Worm (Caenorhabditis elegans) whole organism, L3 larva: ENCODE data around the gene trim-21.

Source experiments
- aly-2 ChIP-seq: fragments of 150-350 bp; optimal IDR thresholded peaks from 2 replicates; lab custom pipeline; 2014; ENCODE audit warnings: missing biosample characterization, missing genetic modification characterization
- ceh-28 ChIP-seq: fragments of 150-350 bp; optimal IDR thresholded peaks from 2 replicates; lab custom pipeline; 2014; ENCODE audit warnings: missing biosample characterization, missing genetic modification reagents, missing genetic modification characterization
- fkh-10 ChIP-seq: sonication (generic microtip); optimal IDR thresholded peaks from 2 replicates; lab custom pipeline; 2017; ENCODE audit warnings: missing biosample characterization, missing genetic modification reagents, missing genetic modification characterization
- fos-1 ChIP-seq: fragments of 150-350 bp; optimal IDR thresholded peaks from 2 replicates; lab custom pipeline; 2014; ENCODE audit warnings: missing biosample characterization, missing genetic modification characterization
- mdl-1 ChIP-seq: fragments of 150-350 bp; optimal IDR thresholded peaks from 2 replicates; lab custom pipeline; 2014; ENCODE audit warnings: missing biosample characterization, missing genetic modification characterization
- nfya-1 ChIP-seq: sonication (generic microtip); optimal IDR thresholded peaks from 2 replicates; lab custom pipeline; 2017; ENCODE audit warnings: missing genetic modification characterization, mild to moderate bottlenecking, missing compliant biosample characterization, antibody characterized with exemption, moderate library complexity; ENCODE audit not compliant: insufficient read depth
- nhr-25 ChIP-seq: sonication (generic microtip); optimal IDR thresholded peaks from 2 replicates; lab custom pipeline; 2017; ENCODE audit warnings: missing biosample characterization, missing genetic modification characterization
- pqm-1 ChIP-seq: fragments of 150-350 bp; optimal IDR thresholded peaks from 2 replicates; lab custom pipeline; 2017; ENCODE audit warnings: missing biosample characterization, missing genetic modification characterization, inconsistent platforms
- sea-2 ChIP-seq: fragments of 150-350 bp; sonication (generic microtip); optimal IDR thresholded peaks from 4 replicates; lab custom pipeline; 2014; ENCODE audit warnings: missing biosample characterization, missing genetic modification reagents, missing genetic modification characterization
- tbx-2 ChIP-seq: sonication (generic microtip); optimal IDR thresholded peaks from 2 replicates; lab custom pipeline; 2016; ENCODE audit warnings: mild to moderate bottlenecking, missing genetic modification characterization, missing compliant biosample characterization
- unc-62 ChIP-seq: fragments of 150-350 bp; sonication (generic microtip); optimal IDR thresholded peaks from 4 replicates; lab custom pipeline; 2014; ENCODE audit warnings: missing biosample characterization, missing genetic modification reagents, missing genetic modification characterization
- zag-1 ChIP-seq: fragments of 150-350 bp; optimal IDR thresholded peaks from 2 replicates; lab custom pipeline; 2014; ENCODE audit warnings: missing biosample characterization, missing genetic modification characterization

DNA sequence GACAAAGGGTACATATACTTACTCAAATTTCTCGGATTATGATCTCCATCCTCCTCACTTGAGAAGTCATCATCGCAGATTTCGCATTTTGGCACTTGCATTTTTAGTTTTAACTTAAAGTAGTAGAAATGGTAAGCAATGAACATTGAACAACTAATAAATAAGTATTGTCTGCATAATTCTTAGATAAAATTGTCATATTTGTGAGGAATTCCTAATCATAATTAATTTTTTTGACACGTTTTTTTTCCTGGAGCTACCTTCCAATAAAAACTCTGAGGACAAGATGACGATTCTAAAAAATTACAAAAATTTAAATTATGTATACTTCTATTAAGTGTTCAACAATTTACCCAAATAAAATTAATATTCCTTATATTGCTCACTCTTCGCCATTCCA, at the start of gene trim-21, which contains the start of gene B0281.1:
- TF ChIP-seq tbx-2 (no peak), zag-1 (tag; lab: Kevin White, UChicago) (no peak), mdl-1 (tag; lab: Kevin White, UChicago) (no peak), aly-2 (no peak), fos-1 (tag; lab: Kevin White, UChicago) (no peak), fkh-10 (GFP tag; lab: Kevin White, UChicago) (no peak), pqm-1 (tag; lab: Kevin White, UChicago) (no peak), sea-2 (GFP tag; lab: Kevin White, UChicago) (no peak), nhr-25 (tag; lab: Kevin White, UChicago) (no peak), unc-62 (no peak), ceh-28 (tag; lab: Kevin White, UChicago) (no peak), nfya-1 (tag; lab: Kevin White, UChicago) (no peak)
